Fruit fly (Drosophila melanogaster) whole organism, embryonic: Measurements from ENCODE around the gene ghi.

Experiments
- Abd-B ChIP-seq: fragments of 200-800 bp; sonication (Bioruptor generic); optimal IDR thresholded peaks from 2 replicates; lab custom pipeline; 2018; ENCODE audit warnings: missing biosample characterization, mild to moderate bottlenecking, missing genetic modification characterization, moderate library complexity
- Bgb ChIP-seq: fragments of 200-800 bp; sonication (Bioruptor generic); IDR thresholded peaks from 2 replicates; pipeline ENCODE4 v1.3.6; 2022; ENCODE audit warnings: missing biosample characterization, missing genetic modification characterization; ENCODE audit not compliant: partially characterized antibody
- CG10147 ChIP-seq: fragments of 200-800 bp; sonication (Bioruptor generic); optimal IDR thresholded peaks from 2 replicates; lab custom pipeline; 2019; ENCODE audit warnings: missing biosample characterization, mild to moderate bottlenecking, missing genetic modification characterization, moderate library complexity
- CG10462 ChIP-seq: fragments of 200-800 bp; sonication (Bioruptor generic); optimal IDR thresholded peaks from 2 replicates; lab custom pipeline; 2016; ENCODE audit warnings: missing biosample characterization, missing genetic modification characterization
- CG11085 ChIP-seq: fragments of 200-800 bp; sonication (Bioruptor generic); IDR thresholded peaks from 2 replicates; pipeline ENCODE4 v1.3.6; 2022; ENCODE audit warnings: missing biosample characterization, missing genetic modification characterization
- CG11723 ChIP-seq: fragments of 200-800 bp; sonication (Bioruptor generic); optimal IDR thresholded peaks from 2 replicates; lab custom pipeline; 2017; ENCODE audit warnings: missing biosample characterization, mild to moderate bottlenecking, missing genetic modification characterization
- CG13287 ChIP-seq: fragments of 200-800 bp; sonication (Bioruptor generic); IDR thresholded peaks from 2 replicates; pipeline ENCODE4 v1.3.6; 2022; ENCODE audit warnings: missing biosample characterization, missing genetic modification characterization; ENCODE audit not compliant: partially characterized antibody
- CG13775 ChIP-seq: fragments of 200-800 bp; sonication (Bioruptor generic); optimal IDR thresholded peaks from 3 replicates; lab custom pipeline; 2017; ENCODE audit warnings: missing biosample characterization, mild to moderate bottlenecking, missing genetic modification characterization
- CG13894 ChIP-seq: fragments of 200-800 bp; sonication (Bioruptor generic); optimal IDR thresholded peaks from 3 replicates; lab custom pipeline; 2018; ENCODE audit warnings: missing biosample characterization, mild to moderate bottlenecking, missing genetic modification characterization, moderate library complexity
- CG14860 ChIP-seq: fragments of 200-800 bp; sonication (Bioruptor generic); IDR thresholded peaks from 3 replicates; pipeline ENCODE4 v1.3.6; 2022; ENCODE audit warnings: missing biosample characterization, missing genetic modification characterization; ENCODE audit not compliant: partially characterized antibody
- CG14965 ChIP-seq: fragments of 200-800 bp; sonication (Bioruptor generic); optimal IDR thresholded peaks from 2 replicates; lab custom pipeline; 2016; ENCODE audit warnings: missing biosample characterization, missing genetic modification characterization, borderline replicate concordance
- CG17912 ChIP-seq: fragments of 200-800 bp; sonication (Bioruptor generic); optimal IDR thresholded peaks from 2 replicates; lab custom pipeline; 2018; ENCODE audit warnings: missing biosample characterization, mild to moderate bottlenecking, missing genetic modification characterization
- CG18476 ChIP-seq: fragments of 200-800 bp; sonication (Bioruptor generic); optimal IDR thresholded peaks from 2 replicates; lab custom pipeline; 2016; ENCODE audit warnings: missing biosample characterization, mild to moderate bottlenecking, missing genetic modification characterization
- CG3065 ChIP-seq: fragments of 200-800 bp; sonication (Bioruptor generic); optimal IDR thresholded peaks from 2 replicates; lab custom pipeline; 2016; ENCODE audit warnings: missing biosample characterization, missing genetic modification characterization
- CG31365 ChIP-seq: fragments of 200-800 bp; sonication (Bioruptor generic); optimal IDR thresholded peaks from 2 replicates; lab custom pipeline; 2018; ENCODE audit warnings: missing biosample characterization, mild to moderate bottlenecking, missing genetic modification characterization
- CG32767 ChIP-seq: fragments of 200-800 bp; sonication (Bioruptor generic); IDR thresholded peaks from 2 replicates; pipeline ENCODE4 v1.3.6; 2022; ENCODE audit warnings: missing biosample characterization, missing genetic modification characterization
- CG42726 ChIP-seq: fragments of 200-800 bp; sonication (Bioruptor generic); IDR thresholded peaks from 2 replicates; pipeline ENCODE4 v1.3.6; 2022; ENCODE audit warnings: missing biosample characterization, missing genetic modification characterization; ENCODE audit not compliant: partially characterized antibody
- CG4360 ChIP-seq: fragments of 200-800 bp; sonication (Bioruptor generic); IDR thresholded peaks from 2 replicates; pipeline ENCODE4 v1.3.6; 2022; ENCODE audit warnings: missing biosample characterization, missing genetic modification characterization
- CG4617 ChIP-seq: fragments of 200-800 bp; sonication (Bioruptor generic); optimal IDR thresholded peaks from 3 replicates; lab custom pipeline; 2016; ENCODE audit warnings: missing biosample characterization, missing genetic modification characterization, borderline replicate concordance
- CG4854 ChIP-seq: fragments of 200-800 bp; sonication (Bioruptor generic); optimal IDR thresholded peaks from 2 replicates; lab custom pipeline; 2016; ENCODE audit warnings: missing biosample characterization, missing genetic modification characterization, inconsistent platforms
- CG6654 ChIP-seq: fragments of 200-800 bp; sonication (Bioruptor generic); optimal IDR thresholded peaks from 2 replicates; lab custom pipeline; 2017; ENCODE audit warnings: missing biosample characterization, mild to moderate bottlenecking, missing genetic modification characterization
- CG6791 ChIP-seq: fragments of 200-800 bp; sonication (Bioruptor generic); IDR thresholded peaks from 3 replicates; pipeline ENCODE4 v1.3.6; 2022; ENCODE audit warnings: missing biosample characterization, missing genetic modification characterization; ENCODE audit not compliant: partially characterized antibody
- CG9437 ChIP-seq: fragments of 200-800 bp; sonication (Bioruptor generic); optimal IDR thresholded peaks from 2 replicates; lab custom pipeline; 2018; ENCODE audit warnings: missing biosample characterization, mild to moderate bottlenecking, missing genetic modification characterization
- Dad ChIP-seq: fragments of 200-800 bp; sonication (Bioruptor generic); optimal IDR thresholded peaks from 3 replicates; lab custom pipeline; 2016; ENCODE audit warnings: missing biosample characterization, missing genetic modification characterization
- Drgx ChIP-seq: fragments of 200-800 bp; sonication (Bioruptor generic); IDR thresholded peaks from 2 replicates; pipeline ENCODE4 v1.3.6; 2022; ENCODE audit warnings: missing biosample characterization, missing genetic modification characterization
- H15 ChIP-seq: fragments of 200-800 bp; sonication (Bioruptor generic); IDR thresholded peaks from 3 replicates; pipeline ENCODE4 v1.3.6; 2022; ENCODE audit warnings: missing biosample characterization, missing genetic modification characterization
- Nf-YC ChIP-seq: fragments of 200-800 bp; optimal IDR thresholded peaks from 3 replicates; lab custom pipeline; 2019; ENCODE audit warnings: missing biosample characterization, mild to moderate bottlenecking, missing genetic modification characterization, moderate library complexity
- NfI ChIP-seq: fragments of 200-800 bp; sonication (Bioruptor generic); optimal IDR thresholded peaks from 3 replicates; lab custom pipeline; 2018; ENCODE audit warnings: missing biosample characterization, mild to moderate bottlenecking, missing genetic modification characterization, moderate library complexity
- Sox100B ChIP-seq: fragments of 200-800 bp; sonication (Bioruptor generic); optimal IDR thresholded peaks from 3 replicates; lab custom pipeline; 2018; ENCODE audit warnings: missing biosample characterization, mild to moderate bottlenecking, missing genetic modification characterization
- Ssrp ChIP-seq: fragments of 200-800 bp; sonication (Bioruptor generic); optimal IDR thresholded peaks from 2 replicates; lab custom pipeline; 2018; ENCODE audit warnings: missing biosample characterization, mild to moderate bottlenecking, missing genetic modification characterization, moderate library complexity
- Stat92E ChIP-seq, 3 experiments: fragments of >200 bp in 2 of 3; fragments of 200-800 bp in 1 of 3; sonication (Bioruptor generic) in 1 of 3; optimal IDR thresholded peaks; 2 replicates each; lab custom pipeline; 2017 to 2019; ENCODE audit warnings: missing biosample characterization in 3 of 3, missing genetic modification characterization in 3 of 3, mild to moderate bottlenecking in 1 of 3, moderate library complexity in 1 of 3
- TFAM ChIP-seq: fragments of 200-800 bp; sonication (Bioruptor generic); optimal IDR thresholded peaks from 2 replicates; lab custom pipeline; 2017; ENCODE audit warnings: missing biosample characterization, missing genetic modification characterization, inconsistent platforms
- Tbp ChIP-seq: fragments of >200 bp; optimal IDR thresholded peaks from 2 replicates; lab custom pipeline; 2018; ENCODE audit warnings: missing biosample characterization, missing genetic modification characterization
- Vsx1 ChIP-seq: fragments of 200-800 bp; sonication (Bioruptor generic); optimal IDR thresholded peaks from 2 replicates; lab custom pipeline; 2017; ENCODE audit warnings: missing biosample characterization, mild to moderate bottlenecking, missing genetic modification characterization, missing genetic modification reagents
- danr ChIP-seq: fragments of 200-800 bp; sonication (Bioruptor generic); IDR thresholded peaks from 2 replicates; pipeline ENCODE4 v1.3.6; 2022; ENCODE audit warnings: missing biosample characterization, missing genetic modification characterization
- fd3F ChIP-seq: fragments of 200-800 bp; sonication (Bioruptor generic); optimal IDR thresholded peaks from 2 replicates; lab custom pipeline; 2018; ENCODE audit warnings: missing biosample characterization, mild to moderate bottlenecking, missing genetic modification characterization, moderate library complexity
- fd96Cb ChIP-seq: fragments of 200-800 bp; sonication (Bioruptor generic); optimal IDR thresholded peaks from 2 replicates; lab custom pipeline; 2018; ENCODE audit warnings: missing biosample characterization, mild to moderate bottlenecking, missing genetic modification characterization, moderate library complexity
- fru ChIP-seq: fragments of >200 bp; optimal IDR thresholded peaks from 2 replicates; lab custom pipeline; 2017
- jing ChIP-seq: fragments of 200-800 bp; sonication (Bioruptor generic); optimal IDR thresholded peaks from 2 replicates; lab custom pipeline; 2018; ENCODE audit warnings: missing biosample characterization, mild to moderate bottlenecking, missing genetic modification characterization
- lbe ChIP-seq: fragments of 200-800 bp; sonication (Bioruptor generic); optimal IDR thresholded peaks from 2 replicates; lab custom pipeline; 2016; ENCODE audit warnings: missing biosample characterization, mild to moderate bottlenecking, missing genetic modification characterization
- mam ChIP-seq: fragments of 200-800 bp; sonication (Bioruptor generic); optimal IDR thresholded peaks from 3 replicates; lab custom pipeline; 2016; ENCODE audit warnings: missing biosample characterization, missing genetic modification characterization
- mld ChIP-seq: fragments of 200-800 bp; sonication (Bioruptor generic); IDR thresholded peaks from 3 replicates; pipeline ENCODE4 v1.3.6; 2022; ENCODE audit warnings: missing biosample characterization, missing genetic modification characterization; ENCODE audit not compliant: partially characterized antibody
- nmo ChIP-seq: fragments of 200-800 bp; sonication (Bioruptor generic); optimal IDR thresholded peaks from 2 replicates; lab custom pipeline; 2018; ENCODE audit warnings: missing biosample characterization, mild to moderate bottlenecking, missing genetic modification characterization, moderate library complexity
- onecut ChIP-seq: fragments of 200-800 bp; sonication (Bioruptor generic); IDR thresholded peaks from 2 replicates; pipeline ENCODE4 v1.3.6; 2022; ENCODE audit warnings: missing biosample characterization, missing genetic modification characterization
- ranshi ChIP-seq: fragments of 200-800 bp; sonication (Bioruptor generic); IDR thresholded peaks from 2 replicates; pipeline ENCODE4 v1.3.6; 2022; ENCODE audit warnings: missing biosample characterization, missing genetic modification characterization
- sr ChIP-seq: fragments of 200-800 bp; sonication (Bioruptor generic); IDR thresholded peaks from 3 replicates; pipeline ENCODE4 v1.3.6; 2022; ENCODE audit warnings: missing biosample characterization, missing genetic modification characterization
- tin ChIP-seq: fragments of 200-800 bp; sonication (Bioruptor generic); optimal IDR thresholded peaks from 3 replicates; lab custom pipeline; 2016; ENCODE audit warnings: missing biosample characterization, missing genetic modification characterization
- tio ChIP-seq: fragments of 200-800 bp; sonication (Bioruptor generic); optimal IDR thresholded peaks from 2 replicates; lab custom pipeline; 2017; ENCODE audit warnings: missing biosample characterization, missing genetic modification characterization, inconsistent platforms
- vfl ChIP-seq: fragments of 200-800 bp; sonication (Bioruptor generic); optimal IDR thresholded peaks from 2 replicates; lab custom pipeline; 2016; ENCODE audit warnings: missing biosample characterization, missing genetic modification characterization
- z ChIP-seq: fragments of 200-800 bp; sonication (Bioruptor generic); IDR thresholded peaks from 3 replicates; pipeline ENCODE4 v1.3.6; 2022; ENCODE audit warnings: missing biosample characterization, missing genetic modification characterization

The ghi gene

dm6 chr3L:9446731-9447238, 4.9 kb upstream of the ghi start, which contains the start of gene CG3529 (continued):
- peak; percentile 29; the same call in 1 of the 2 replicates for TF ChIP-seq CG13287 (GFP tag; lab: Robert Waterston, UW)
- TF ChIP-seq CG6791 (GFP tag; lab: Robert Waterston, UW) = 0 out of 3 replicates have a peak, but pooled peaks have one; percentile 46
- peak; percentile 13 for TF ChIP-seq CG11723 (GFP tag; lab: Kevin White, UChicago)
- no peak for TF ChIP-seq CG13775
- no peak for TF ChIP-seq CG42726 (GFP tag; lab: Robert Waterston, UW)
- no peak for TF ChIP-seq Tbp (GFP tag; lab: Kevin White, UChicago)
- no peak for TF ChIP-seq CG31365
- TF ChIP-seq CG4360 (GFP tag; lab: Robert Waterston, UW) = no peak
- TF ChIP-seq tio = no peak
- peak; percentile 3 for TF ChIP-seq tin (GFP tag; lab: Kevin White, UChicago)
- no peak for TF ChIP-seq H15 (GFP tag; lab: Robert Waterston, UW)
- no peak for TF ChIP-seq fru (lab: Kevin White, UChicago)
- peak; percentile 40 for TF ChIP-seq NfI (GFP tag; lab: Kevin White, UChicago)
- TF ChIP-seq Ssrp (tag; lab: Kevin White, UChicago) = no peak
- no peak for TF ChIP-seq mld
- TF ChIP-seq z (GFP tag; lab: Robert Waterston, UW) = no peak
- peak; percentile 57 for TF ChIP-seq Sox100B (GFP tag; lab: Kevin White, UChicago)
- TF ChIP-seq CG11085 = no peak
- TF ChIP-seq CG4617 (GFP tag; lab: Kevin White, UChicago) = peak; percentile 84
- TF ChIP-seq Dad (GFP tag; lab: Kevin White, UChicago) = no peak
- no peak; the same call in 1 of the 2 replicates for TF ChIP-seq onecut (GFP tag; lab: Robert Waterston, UW)
- no peak for TF ChIP-seq vfl (GFP tag; lab: Kevin White, UChicago)
- TF ChIP-seq Bgb (GFP tag; lab: Robert Waterston, UW) = no peak; the same call in 1 of the 2 replicates
- peak; percentile 31 for TF ChIP-seq Nf-YC (tag; lab: Kevin White, UChicago)
- TF ChIP-seq fd96Cb (tag; lab: Kevin White, UChicago) = peak; percentile 16
- TF ChIP-seq CG13894 (tag; lab: Kevin White, UChicago) = no peak
- peak; percentile 34 for TF ChIP-seq nmo (GFP tag; lab: Kevin White, UChicago)
- TF ChIP-seq CG14860 (GFP tag; lab: Robert Waterston, UW) = no peak
- peak; percentile 8 for TF ChIP-seq CG10147 (GFP tag; lab: Kevin White, UChicago)
- TF ChIP-seq CG9437 (GFP tag; lab: Kevin White, UChicago) = no peak
- no peak for TF ChIP-seq jing (GFP tag; lab: Kevin White, UChicago)
- peak; percentile 29; the same call in 1 of the 2 replicates for TF ChIP-seq CG32767
- TF ChIP-seq lbe (GFP tag; lab: Kevin White, UChicago) = peak; percentile 29
- TF ChIP-seq danr = no peak
- no peak for TF ChIP-seq CG17912
- no peak for TF ChIP-seq CG4854
- TF ChIP-seq CG6654 = no peak
- 0 out of 2 replicates have a peak, but pooled peaks have one; percentile 8 for TF ChIP-seq ranshi (GFP tag; lab: Robert Waterston, UW)
- no peak for TF ChIP-seq CG3065 (GFP tag; lab: Kevin White, UChicago)
- no peak for TF ChIP-seq Abd-B (GFP tag; lab: Kevin White, UChicago)
- peak in 1 of 3 experiments; percentile 54 for TF ChIP-seq Stat92E (GFP tag; optimal IDR thresholded peaks at IDR 0.05; lab: Kevin White, UChicago)
- TF ChIP-seq Drgx (GFP tag; lab: Robert Waterston, UW) = no peak
- TF ChIP-seq CG10462 (GFP tag; lab: Kevin White, UChicago) = no peak
- TF ChIP-seq CG18476 (GFP tag; lab: Kevin White, UChicago) = no peak
- TF ChIP-seq mam (GFP tag; lab: Kevin White, UChicago) = peak; percentile 14
- TF ChIP-seq sr (GFP tag; lab: Robert Waterston, UW) = peak; percentile 62; the same call in 2 of the 3 replicates
- TF ChIP-seq fd3F = no peak
- TF ChIP-seq Vsx1 (GFP tag; lab: Kevin White, UChicago) = no peak
- no peak for TF ChIP-seq CG14965 (GFP tag; lab: Kevin White, UChicago)
- TF ChIP-seq TFAM (GFP tag; lab: Kevin White, UChicago) = no peak
